Fruit fly (Drosophila melanogaster) whole organism, embryonic: ENCODE data around the gene CG12075.
A peak's percentile ranks its signal among the peaks of the same experiment; 100 is the strongest.

Experiments used
- ATbp ChIP-seq: fragments of 200-800 bp; sonication (Bioruptor generic); optimal IDR thresholded peaks from 2 replicates; lab custom pipeline; 2017; ENCODE audit warnings: missing biosample characterization, mild to moderate bottlenecking, missing genetic modification characterization, missing genetic modification reagents
- CG1024 ChIP-seq: fragments of 200-800 bp; sonication (Bioruptor generic); IDR thresholded peaks from 2 replicates; pipeline ENCODE4 v1.3.6; 2022; ENCODE audit warnings: missing biosample characterization, missing genetic modification characterization
- CG12071 ChIP-seq: fragments of 200-800 bp; sonication (Bioruptor generic); optimal IDR thresholded peaks from 3 replicates; lab custom pipeline; 2018; ENCODE audit warnings: missing biosample characterization, mild to moderate bottlenecking, missing genetic modification characterization
- CG1233 ChIP-seq: fragments of 200-800 bp; sonication (Bioruptor generic); optimal IDR thresholded peaks from 4 replicates; lab custom pipeline; 2018; ENCODE audit warnings: missing biosample characterization, mild to moderate bottlenecking, missing genetic modification characterization
- CG13296 ChIP-seq: fragments of 200-800 bp; sonication (Bioruptor generic); optimal IDR thresholded peaks from 3 replicates; lab custom pipeline; 2018; ENCODE audit warnings: missing biosample characterization, mild to moderate bottlenecking, missing genetic modification characterization
- CG17829 ChIP-seq: fragments of 200-800 bp; optimal IDR thresholded peaks from 2 replicates; lab custom pipeline; 2019; ENCODE audit warnings: missing biosample characterization, mild to moderate bottlenecking, missing genetic modification characterization, moderate library complexity
- CG18262 ChIP-seq: fragments of 200-800 bp; optimal IDR thresholded peaks from 3 replicates; lab custom pipeline; 2019; ENCODE audit warnings: missing biosample characterization, mild to moderate bottlenecking, missing genetic modification characterization, moderate library complexity
- CG30431 ChIP-seq: fragments of 200-800 bp; sonication (Bioruptor generic); optimal IDR thresholded peaks from 2 replicates; lab custom pipeline; 2017; ENCODE audit warnings: missing biosample characterization, missing genetic modification characterization
- CG31441 ChIP-seq: fragments of 200-800 bp; sonication (Bioruptor generic); IDR thresholded peaks from 2 replicates; pipeline ENCODE4 v1.3.6; 2022; ENCODE audit warnings: missing biosample characterization, missing genetic modification characterization
- CG3838 ChIP-seq: fragments of 200-800 bp; sonication (Bioruptor generic); optimal IDR thresholded peaks from 3 replicates; lab custom pipeline; 2016; ENCODE audit warnings: missing biosample characterization, missing genetic modification characterization
- CG42726 ChIP-seq: fragments of 200-800 bp; sonication (Bioruptor generic); IDR thresholded peaks from 2 replicates; pipeline ENCODE4 v1.3.6; 2022; ENCODE audit warnings: missing biosample characterization, missing genetic modification characterization; ENCODE audit not compliant: partially characterized antibody
- CG4328 ChIP-seq: fragments of 200-800 bp; sonication (Bioruptor generic); optimal IDR thresholded peaks from 3 replicates; lab custom pipeline; 2017; ENCODE audit warnings: missing biosample characterization, missing genetic modification reagents, missing genetic modification characterization
- CG4707 ChIP-seq: fragments of 200-800 bp; sonication (Bioruptor generic); optimal IDR thresholded peaks from 2 replicates; lab custom pipeline; 2018; ENCODE audit warnings: missing biosample characterization, mild to moderate bottlenecking, missing genetic modification characterization, moderate library complexity
- CG5245 ChIP-seq: fragments of 200-800 bp; sonication (Bioruptor generic); optimal IDR thresholded peaks from 3 replicates; lab custom pipeline; 2016; ENCODE audit warnings: missing biosample characterization, missing genetic modification characterization
- CG6175 ChIP-seq: fragments of 200-800 bp; sonication (Bioruptor generic); IDR thresholded peaks from 3 replicates; pipeline ENCODE4 v1.3.6; 2022; ENCODE audit warnings: missing biosample characterization, missing genetic modification characterization
- CG6689 ChIP-seq: fragments of 200-800 bp; sonication (Bioruptor generic); IDR thresholded peaks from 2 replicates; pipeline ENCODE4 v1.3.6; 2022; ENCODE audit warnings: missing biosample characterization, missing genetic modification characterization
- CG7928 ChIP-seq: fragments of 200-800 bp; sonication (Bioruptor generic); optimal IDR thresholded peaks from 2 replicates; lab custom pipeline; 2017; ENCODE audit warnings: missing biosample characterization, mild to moderate bottlenecking, missing genetic modification characterization
- CG8924 ChIP-seq: fragments of 200-800 bp; optimal IDR thresholded peaks from 3 replicates; lab custom pipeline; 2019; ENCODE audit warnings: missing biosample characterization, mild to moderate bottlenecking, missing genetic modification characterization, moderate library complexity
- CG9437 ChIP-seq: fragments of 200-800 bp; sonication (Bioruptor generic); optimal IDR thresholded peaks from 2 replicates; lab custom pipeline; 2018; ENCODE audit warnings: missing biosample characterization, mild to moderate bottlenecking, missing genetic modification characterization
- CG9609 ChIP-seq: fragments of 200-800 bp; sonication (Bioruptor generic); optimal IDR thresholded peaks from 3 replicates; lab custom pipeline; 2016; ENCODE audit warnings: missing biosample characterization, missing genetic modification characterization
- CG9797 ChIP-seq: fragments of 200-800 bp; sonication (Bioruptor generic); optimal IDR thresholded peaks from 3 replicates; lab custom pipeline; 2018; ENCODE audit warnings: missing biosample characterization, mild to moderate bottlenecking, missing genetic modification characterization
- CG9876 ChIP-seq: fragments of 200-800 bp; sonication (Bioruptor generic); optimal IDR thresholded peaks from 2 replicates; lab custom pipeline; 2016; ENCODE audit warnings: missing biosample characterization, missing genetic modification characterization
- Deaf1 ChIP-seq: fragments of 200-800 bp; optimal IDR thresholded peaks from 3 replicates; lab custom pipeline; 2019; ENCODE audit warnings: missing biosample characterization, mild to moderate bottlenecking, missing genetic modification characterization, moderate library complexity
- Dll ChIP-seq: fragments of 200-800 bp; sonication (Bioruptor generic); IDR thresholded peaks from 4 replicates; pipeline ENCODE4 v1.3.6; 2022; ENCODE audit warnings: missing biosample characterization, missing genetic modification characterization; ENCODE audit not compliant: partially characterized antibody
- Dp ChIP-seq: fragments of 200-800 bp; sonication (Bioruptor generic); optimal IDR thresholded peaks from 2 replicates; lab custom pipeline; 2018; ENCODE audit warnings: missing biosample characterization, mild to moderate bottlenecking, missing genetic modification characterization, moderate library complexity
- E2f2 ChIP-seq: fragments of 200-800 bp; sonication (Bioruptor generic); IDR thresholded peaks from 2 replicates; pipeline ENCODE4 v1.3.6; 2022; ENCODE audit warnings: missing biosample characterization, missing genetic modification characterization
- Fer1 ChIP-seq: fragments of 200-800 bp; sonication (Bioruptor generic); optimal IDR thresholded peaks from 2 replicates; lab custom pipeline; 2017; ENCODE audit warnings: missing biosample characterization, mild to moderate bottlenecking, missing genetic modification characterization
- Hand ChIP-seq: fragments of 200-800 bp; sonication (Bioruptor generic); optimal IDR thresholded peaks from 2 replicates; lab custom pipeline; 2017; ENCODE audit warnings: mild to moderate bottlenecking, missing biosample characterization, missing genetic modification reagents, missing genetic modification characterization
- HmgD ChIP-seq: fragments of 200-800 bp; sonication (Bioruptor generic); optimal IDR thresholded peaks from 3 replicates; lab custom pipeline; 2016; ENCODE audit warnings: missing biosample characterization, missing genetic modification characterization
- MBD-R2 ChIP-seq: fragments of 200-800 bp; sonication (Bioruptor generic); IDR thresholded peaks from 2 replicates; pipeline ENCODE4 v1.3.6; 2022; ENCODE audit warnings: missing biosample characterization, missing genetic modification characterization
- Mes4 ChIP-seq: fragments of 200-800 bp; sonication (Bioruptor generic); optimal IDR thresholded peaks from 2 replicates; lab custom pipeline; 2016; ENCODE audit warnings: missing biosample characterization, missing genetic modification characterization
- Myb ChIP-seq: fragments of 200-800 bp; sonication (Bioruptor generic); optimal IDR thresholded peaks from 2 replicates; lab custom pipeline; 2016; ENCODE audit warnings: missing biosample characterization, missing genetic modification characterization
- Rfx ChIP-seq: fragments of 200-800 bp; sonication (Bioruptor generic); IDR thresholded peaks from 2 replicates; pipeline ENCODE4 v1.3.6; 2022; ENCODE audit warnings: missing biosample characterization, missing genetic modification characterization
- Sry-δ ChIP-seq: fragments of 200-800 bp; sonication (Bioruptor generic); optimal IDR thresholded peaks from 2 replicates; lab custom pipeline; 2016; ENCODE audit warnings: missing biosample characterization, missing genetic modification characterization
- corto ChIP-seq: fragments of 200-800 bp; sonication (Bioruptor generic); optimal IDR thresholded peaks from 2 replicates; lab custom pipeline; 2016; ENCODE audit warnings: missing biosample characterization, mild to moderate bottlenecking, missing genetic modification characterization, moderate library complexity
- crp ChIP-seq, 2 experiments: fragments of 200-800 bp; sonication (Bioruptor generic); optimal IDR thresholded peaks; 2 replicates in 1 of 2; 3 replicates in 1 of 2; lab custom pipeline; 2017; ENCODE audit warnings: missing biosample characterization in 2 of 2, missing genetic modification characterization in 2 of 2, mild to moderate bottlenecking in 1 of 2, moderate library complexity in 1 of 2
- dm ChIP-seq: fragments of 200-800 bp; sonication (Bioruptor generic); optimal IDR thresholded peaks from 3 replicates; lab custom pipeline; 2016; ENCODE audit warnings: missing biosample characterization, missing genetic modification characterization
- eyg ChIP-seq: fragments of 200-800 bp; sonication (Bioruptor generic); optimal IDR thresholded peaks from 3 replicates; lab custom pipeline; 2016; ENCODE audit warnings: missing biosample characterization, missing genetic modification characterization
- insv ChIP-seq, 2 experiments: fragments of 200-800 bp; sonication (Bioruptor generic); optimal IDR thresholded peaks; 3 replicates each; lab custom pipeline; 2016 to 2018; ENCODE audit warnings: missing biosample characterization in 2 of 2, missing genetic modification characterization in 2 of 2
- inv ChIP-seq: fragments of 200-800 bp; sonication (Bioruptor generic); IDR thresholded peaks from 2 replicates; pipeline ENCODE4 v1.3.6; 2022; ENCODE audit warnings: missing biosample characterization, missing genetic modification characterization; ENCODE audit not compliant: partially characterized antibody
- kah ChIP-seq: fragments of 200-800 bp; sonication (Bioruptor generic); optimal IDR thresholded peaks from 2 replicates; lab custom pipeline; 2018; ENCODE audit warnings: missing biosample characterization, mild to moderate bottlenecking, missing genetic modification characterization
- knrl ChIP-seq: fragments of 200-800 bp; sonication (Bioruptor generic); IDR thresholded peaks from 3 replicates; pipeline ENCODE4 v1.3.6; 2022; ENCODE audit warnings: missing biosample characterization, missing genetic modification characterization; ENCODE audit not compliant: partially characterized antibody
- lov ChIP-seq, 2 experiments: fragments of 200-800 bp in 1 of 2; fragments of >200 bp in 1 of 2; sonication (Bioruptor generic) in 1 of 2; IDR thresholded peaks in 1 of 2; optimal IDR thresholded peaks in 1 of 2; 2 replicates in 1 of 2; 3 replicates in 1 of 2; pipeline versions ENCODE4 v1.3.6 to Lab custom; 2017 to 2022; ENCODE audit warnings: missing biosample characterization in 1 of 2, missing genetic modification characterization in 1 of 2
- pzg ChIP-seq: fragments of 200-800 bp; sonication (Bioruptor generic); optimal IDR thresholded peaks from 3 replicates; lab custom pipeline; 2018; ENCODE audit warnings: missing biosample characterization, mild to moderate bottlenecking, missing genetic modification characterization, moderate library complexity
- ranshi ChIP-seq: fragments of 200-800 bp; sonication (Bioruptor generic); IDR thresholded peaks from 2 replicates; pipeline ENCODE4 v1.3.6; 2022; ENCODE audit warnings: missing biosample characterization, missing genetic modification characterization
- run ChIP-seq: fragments of 200-800 bp; sonication (Bioruptor generic); optimal IDR thresholded peaks from 3 replicates; lab custom pipeline; 2018; ENCODE audit warnings: missing biosample characterization, mild to moderate bottlenecking, missing genetic modification characterization
- so ChIP-seq: fragments of 200-800 bp; sonication (Bioruptor generic); IDR thresholded peaks from 3 replicates; pipeline ENCODE4 v1.3.6; 2022; ENCODE audit warnings: missing biosample characterization, missing genetic modification characterization
- stwl ChIP-seq: fragments of 200-800 bp; sonication (Bioruptor generic); optimal IDR thresholded peaks from 3 replicates; lab custom pipeline; 2018; ENCODE audit warnings: missing biosample characterization, mild to moderate bottlenecking, missing genetic modification characterization, moderate library complexity
- tgo ChIP-seq: fragments of 200-800 bp; sonication (Bioruptor generic); IDR thresholded peaks from 3 replicates; pipeline ENCODE4 v1.3.6; 2022; ENCODE audit warnings: missing biosample characterization, missing genetic modification characterization

Gene CG12075

DNA sequence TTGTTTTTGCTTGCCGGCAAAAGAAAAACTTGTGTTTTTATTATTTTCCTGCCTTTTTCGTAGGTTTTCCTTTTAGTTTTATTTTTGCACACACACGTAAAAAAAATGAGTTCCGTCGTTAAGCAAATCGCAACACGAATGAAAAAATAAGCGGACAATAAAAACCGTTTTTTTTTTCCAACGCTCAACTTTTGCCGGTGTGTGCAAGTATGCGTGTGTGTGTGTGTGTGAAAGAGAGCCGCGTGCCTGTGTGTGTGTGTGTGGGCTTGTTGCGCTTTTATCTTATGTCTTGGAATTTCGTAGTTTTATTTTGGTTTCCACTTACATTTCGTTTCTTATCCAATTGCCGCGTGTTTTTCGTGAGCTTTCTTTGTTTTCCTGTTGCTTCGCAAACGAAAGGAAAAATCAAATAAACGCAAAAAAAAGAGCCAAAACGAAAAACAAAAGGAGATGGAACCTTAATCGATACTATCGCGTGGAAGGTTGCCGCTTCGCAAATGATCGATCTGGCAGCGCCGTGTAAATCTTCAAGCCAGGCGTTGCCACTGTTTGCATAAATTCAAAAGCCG is 59.8 kb downstream of the CG12075 start, which contains the start of gene Moe (continued):
- TF ChIP-seq CG17829 (tag; lab: Kevin White, UChicago) (peak; percentile 37), CG9609 (GFP tag; lab: Kevin White, UChicago) (peak; percentile 55), pzg (GFP tag; lab: Kevin White, UChicago) (peak; percentile 72), dm (GFP tag; lab: Kevin White, UChicago) (peak; percentile 29), CG1024 (GFP tag; lab: Robert Waterston, UW) (no peak), kah (GFP tag; lab: Kevin White, UChicago) (no peak), HmgD (GFP tag; lab: Kevin White, UChicago) (peak; percentile 45), CG9876 (GFP tag; lab: Kevin White, UChicago) (peak; percentile 36), corto (GFP tag; lab: Kevin White, UChicago) (no peak), knrl (GFP tag; lab: Robert Waterston, UW) (peak; percentile 78), CG31441 (GFP tag; lab: Robert Waterston, UW) (0 out of 2 replicates have a peak, but pooled peaks have one; percentile 19), E2f2 (GFP tag; lab: Robert Waterston, UW) (peak; percentile 85), Rfx (GFP tag; lab: Robert Waterston, UW) (peak; percentile 81), Mes4 (GFP tag; lab: Kevin White, UChicago) (peak; percentile 3), CG4328 (no peak), Dp (GFP tag; lab: Kevin White, UChicago) (peak; percentile 84), tgo (GFP tag; lab: Robert Waterston, UW) (peak; percentile 33; the same call in 1 of the 3 replicates), CG12071 (GFP tag; lab: Kevin White, UChicago) (no peak), inv (GFP tag; lab: Robert Waterston, UW) (peak; percentile 75), CG6175 (GFP tag; lab: Robert Waterston, UW) (no peak), ATbp (GFP tag; lab: Kevin White, UChicago) (no peak), so (GFP tag; lab: Robert Waterston, UW) (no peak), CG18262 (tag; lab: Kevin White, UChicago) (no peak), CG42726 (GFP tag; lab: Robert Waterston, UW) (peak; percentile 89), CG7928 (no peak), run (tag; lab: Kevin White, UChicago) (no peak), Sry-δ (GFP tag; lab: Kevin White, UChicago) (peak; percentile 94), Myb (GFP tag; lab: Kevin White, UChicago) (peak; percentile 79), insv (GFP tag; optimal IDR thresholded peaks at IDR 0.05; lab: Kevin White, UChicago) (peak in 1 of 2 experiments; percentile 40), CG4707 (GFP tag; lab: Kevin White, UChicago) (no peak), CG9797 (GFP tag; lab: Kevin White, UChicago) (peak; percentile 44), CG13296 (GFP tag; lab: Kevin White, UChicago) (no peak), CG9437 (GFP tag; lab: Kevin White, UChicago) (no peak), CG3838 (GFP tag; lab: Kevin White, UChicago) (no peak), CG30431 (no peak), ranshi (GFP tag; lab: Robert Waterston, UW) (no peak; the same call in 1 of the 2 replicates), CG6689 (GFP tag; lab: Robert Waterston, UW) (peak; percentile 35; the same call in 1 of the 2 replicates), stwl (tag; lab: Kevin White, UChicago) (peak; percentile 62), MBD-R2 (GFP tag; lab: Robert Waterston, UW) (peak; percentile 59), CG1233 (GFP tag; lab: Kevin White, UChicago) (no peak), lov (optimal IDR thresholded peaks at IDR 0.05; lab: Kevin White, UChicago) (no peak), lov (GFP tag; IDR thresholded peaks at IDR 0.05; lab: Robert Waterston, UW) (no peak), CG5245 (peak; percentile 4), eyg (GFP tag; lab: Kevin White, UChicago) (no peak), Hand (GFP tag; lab: Kevin White, UChicago) (no peak), CG8924 (peak; percentile 39), crp (GFP tag; optimal IDR thresholded peaks at IDR 0.05; lab: Kevin White, UChicago) (peak in 1 of 2 experiments; percentile 75), Dll (GFP tag; lab: Robert Waterston, UW) (peak; percentile 86), Deaf1 (tag; lab: Kevin White, UChicago) (peak; percentile 0), Fer1 (GFP tag; lab: Kevin White, UChicago) (no peak)
